Fruit fly (Drosophila melanogaster): Measurements from ENCODE around the gene CG14568.

- TF ChIP-seq Ets96B (tag; optimal IDR thresholded peaks at IDR 0.05) (no peak), CG10669 (GFP tag; optimal IDR thresholded peaks at IDR 0.05) (no peak), esn (GFP tag; optimal IDR thresholded peaks at IDR 0.05) (no peak), svp (GFP tag) (no peak), fd85E (GFP tag; optimal IDR thresholded peaks at IDR 0.05) (no peak), CG6792 (GFP tag; optimal IDR thresholded peaks at IDR 0.05) (no peak), CG11902 (GFP tag; optimal IDR thresholded peaks at IDR 0.05) (no peak), CG6854 (GFP tag; optimal IDR thresholded peaks at IDR 0.05) (no peak), OdsH (GFP tag; optimal IDR thresholded peaks at IDR 0.05) (no peak), Lpt (GFP tag; optimal IDR thresholded peaks at IDR 0.05) (no peak)
Observed at dm6 chr3L:21733387-21733786, at the start of gene CG14568.

All from whole organism, prepupa.